Worm (Caenorhabditis elegans): ENCODE results near the gene str-103.

ce11 chrV:16094862-16095261 lies 23.6 kb downstream of the str-103 start:
- TF ChIP-seq him-1 (tag; optimal IDR thresholded peaks at IDR 0.05), result no peak
- TF ChIP-seq W03F9.2 (tag; optimal IDR thresholded peaks at IDR 0.05), result no peak
- TF ChIP-seq dao-5 (tag; optimal IDR thresholded peaks at IDR 0.05), result no peak

Measured in whole organism, L4/young adult.